Worm (Caenorhabditis elegans): ENCODE measurements around the gene F41C3.8.

Gene F41C3.8

DNA sequence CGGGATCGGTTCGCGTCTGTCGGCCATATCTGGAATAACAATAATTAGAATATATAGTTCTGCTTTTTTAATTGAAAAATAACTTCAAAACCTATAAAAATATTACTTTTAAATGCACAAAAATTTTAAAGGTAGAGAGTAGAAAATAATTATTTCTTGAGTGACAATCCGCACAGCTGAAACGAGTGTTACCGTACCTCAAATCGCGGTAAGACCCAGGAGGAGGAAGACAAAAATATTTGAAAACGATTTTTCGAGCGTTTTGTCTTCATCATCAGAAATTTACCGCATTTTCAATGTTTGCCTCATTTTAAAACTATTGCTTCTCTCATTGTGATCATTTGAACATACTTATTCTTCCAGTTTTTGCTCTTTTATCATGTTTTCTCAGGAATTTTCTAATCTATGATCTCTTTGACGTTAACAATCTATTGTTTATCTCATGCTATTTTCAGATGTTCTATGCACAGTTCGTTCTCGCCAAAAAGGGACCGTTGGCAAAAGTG is 17.5 kb upstream of the F41C3.8 start, which contains the start of the genes rpn-5 and scc-1 (continued):
- TF ChIP-seq unc-30 (tag; optimal IDR thresholded peaks at IDR 0.05) (no peak), nhr-28 (tag; optimal IDR thresholded peaks at IDR 0.05) (no peak), mep-1 (tag; optimal IDR thresholded peaks at IDR 0.05) (peak; percentile 79), hlh-17 (GFP tag; optimal IDR thresholded peaks at IDR 0.05; ENCODE audit: borderline replicate concordance) (no peak), lin-39 (tag; optimal IDR thresholded peaks at IDR 0.05) (peak; percentile 56), rnt-1 (tag; optimal IDR thresholded peaks at IDR 0.05) (peak; percentile 77), lin-14 (GFP tag; optimal IDR thresholded peaks at IDR 0.05) (peak; percentile 63), nhr-11 (tag; optimal IDR thresholded peaks at IDR 0.05) (peak; percentile 50), ceh-63 (GFP tag; optimal IDR thresholded peaks at IDR 0.05) (no peak), lsy-2 (tag; optimal IDR thresholded peaks at IDR 0.05) (peak; percentile 99 to 100), elt-2 (tag; optimal IDR thresholded peaks at IDR 0.05) (peak; percentile 32), lin-35 (GFP tag; optimal IDR thresholded peaks at IDR 0.05) (peak; percentile 92 to 97), ceh-8 (GFP tag; optimal IDR thresholded peaks at IDR 0.05) (peak; percentile 45), nhr-77 (tag; optimal IDR thresholded peaks at IDR 0.05) (peak; percentile 42), zip-4 (GFP tag; optimal IDR thresholded peaks at IDR 0.05) (no peak), nhr-85 (tag) (peak; percentile 31), grh-1 (GFP tag; IDR thresholded peaks at IDR 0.05) (no peak), efl-3 (GFP tag; optimal IDR thresholded peaks at IDR 0.05) (no peak), hpl-2 (GFP tag; optimal IDR thresholded peaks at IDR 0.05) (no peak), fkh-8 (tag; optimal IDR thresholded peaks at IDR 0.05) (peak; percentile 12), C16A3.4 (tag; optimal IDR thresholded peaks at IDR 0.05) (peak; percentile 84), efl-1 (optimal IDR thresholded peaks at IDR 0.05) (peak; percentile 93 to 96), efl-1 (GFP tag; optimal IDR thresholded peaks at IDR 0.05 in 1 of 2) (peak; percentile 94 to 99), lir-3 (tag; optimal IDR thresholded peaks at IDR 0.05; ENCODE audit: poor library complexity) (peak; percentile 66), zag-1 (tag; optimal IDR thresholded peaks at IDR 0.05) (no peak), ceh-88 (GFP tag; IDR thresholded peaks at IDR 0.05) (peak; percentile 22; the same call in 1 of the 2 replicates), irx-1 (tag; optimal IDR thresholded peaks at IDR 0.05) (no peak), aly-2 (tag; optimal IDR thresholded peaks at IDR 0.05) (no peak), fkh-4 (tag; optimal IDR thresholded peaks at IDR 0.05; ENCODE audit: borderline replicate concordance) (no peak), dpl-1 (GFP tag; optimal IDR thresholded peaks at IDR 0.05) (peak; percentile 91 to 95 (median 91)), nhr-12 (tag; optimal IDR thresholded peaks at IDR 0.05) (no peak), xbp-1 (tag; optimal IDR thresholded peaks at IDR 0.05) (peak; percentile 66), dsc-1 (tag; optimal IDR thresholded peaks at IDR 0.05) (peak; percentile 58), mab-9 (GFP tag; IDR thresholded peaks at IDR 0.05) (no peak), lin-13 (GFP tag; optimal IDR thresholded peaks at IDR 0.05) (peak; percentile 52), nhr-84 (tag; optimal IDR thresholded peaks at IDR 0.05) (no peak), sox-4 (tag; optimal IDR thresholded peaks at IDR 0.05) (no peak), pqm-1 (tag; optimal IDR thresholded peaks at IDR 0.05) (no peak), ztf-4 (tag; optimal IDR thresholded peaks at IDR 0.05) (peak; percentile 17), sptf-1 (tag; optimal IDR thresholded peaks at IDR 0.05) (no peak), mdl-1 (tag; optimal IDR thresholded peaks at IDR 0.05) (peak in 1 of 2 experiments; percentile 49), nhr-71 (tag; optimal IDR thresholded peaks at IDR 0.05) (peak; percentile 81), skn-1 (tag; optimal IDR thresholded peaks at IDR 0.05) (peak; percentile 100), Y116A8C.19 (tag; optimal IDR thresholded peaks at IDR 0.05; ENCODE audit: borderline replicate concordance) (no peak)
